Fruit fly (Drosophila melanogaster) whole organism, embryonic: ENCODE data around the gene IntS9.

Experiments
- Aef1 ChIP-seq: fragments of 200-800 bp; sonication (Bioruptor generic); IDR thresholded peaks from 3 replicates; pipeline ENCODE4 v1.3.6; 2022; ENCODE audit warnings: missing biosample characterization, missing genetic modification characterization
- Atf3 ChIP-seq: fragments of 200-800 bp; sonication (Bioruptor generic); optimal IDR thresholded peaks from 3 replicates; lab custom pipeline; 2016; ENCODE audit warnings: missing biosample characterization, missing genetic modification characterization
- CG11247 ChIP-seq: fragments of 200-800 bp; sonication (Bioruptor generic); IDR thresholded peaks from 2 replicates; pipeline ENCODE4 v1.3.6; 2022; ENCODE audit warnings: missing biosample characterization, missing genetic modification characterization
- CG14667 ChIP-seq: fragments of 200-800 bp; sonication (Bioruptor generic); IDR thresholded peaks from 2 replicates; pipeline ENCODE4 v1.3.6; 2022; ENCODE audit warnings: missing biosample characterization, missing genetic modification characterization
- CG15073 ChIP-seq: fragments of 200-800 bp; sonication (Bioruptor generic); optimal IDR thresholded peaks from 2 replicates; lab custom pipeline; 2016; ENCODE audit warnings: missing biosample characterization, missing genetic modification characterization
- CG15696 ChIP-seq: fragments of 200-800 bp; sonication (Bioruptor generic); optimal IDR thresholded peaks from 2 replicates; lab custom pipeline; 2019; ENCODE audit warnings: missing biosample characterization, mild to moderate bottlenecking, missing genetic modification characterization, moderate library complexity
- CG17328 ChIP-seq: fragments of 200-800 bp; sonication (Bioruptor generic); IDR thresholded peaks from 2 replicates; pipeline ENCODE4 v1.3.6; 2022; ENCODE audit warnings: missing biosample characterization, missing genetic modification characterization
- CG17612 ChIP-seq: fragments of 200-800 bp; sonication (Bioruptor generic); IDR thresholded peaks from 2 replicates; pipeline ENCODE4 v1.3.6; 2022; ENCODE audit warnings: missing biosample characterization, missing genetic modification characterization
- CG18619 ChIP-seq: fragments of 200-800 bp; sonication (Bioruptor generic); optimal IDR thresholded peaks from 3 replicates; lab custom pipeline; 2017; ENCODE audit warnings: missing biosample characterization, mild to moderate bottlenecking, missing genetic modification characterization
- CG2120 ChIP-seq: fragments of 200-800 bp; sonication (Bioruptor generic); optimal IDR thresholded peaks from 3 replicates; lab custom pipeline; 2016; ENCODE audit warnings: missing biosample characterization, missing genetic modification characterization
- CG2129 ChIP-seq: fragments of 200-800 bp; sonication (Bioruptor generic); IDR thresholded peaks from 2 replicates; pipeline ENCODE4 v1.3.6; 2022; ENCODE audit warnings: missing biosample characterization, missing genetic modification characterization; ENCODE audit not compliant: partially characterized antibody
- CG32772 ChIP-seq: fragments of 200-800 bp; sonication (Bioruptor generic); IDR thresholded peaks from 2 replicates; pipeline ENCODE4 v1.3.6; 2022; ENCODE audit warnings: missing biosample characterization, missing genetic modification characterization
- CG3281 ChIP-seq: fragments of 200-800 bp; sonication (Bioruptor generic); optimal IDR thresholded peaks from 3 replicates; lab custom pipeline; 2017; ENCODE audit warnings: missing biosample characterization, mild to moderate bottlenecking, missing genetic modification characterization
- CG3407 ChIP-seq: fragments of 200-800 bp; sonication (Bioruptor generic); optimal IDR thresholded peaks from 2 replicates; lab custom pipeline; 2018; ENCODE audit warnings: missing biosample characterization, mild to moderate bottlenecking, missing genetic modification characterization
- CG4424 ChIP-seq: fragments of 200-800 bp; sonication (Bioruptor generic); optimal IDR thresholded peaks from 3 replicates; lab custom pipeline; 2016; ENCODE audit warnings: missing biosample characterization, missing genetic modification characterization
- CG4820 ChIP-seq: fragments of 200-800 bp; sonication (Bioruptor generic); optimal IDR thresholded peaks from 3 replicates; lab custom pipeline; 2016; ENCODE audit warnings: missing biosample characterization, missing genetic modification characterization
- CG7357 ChIP-seq: fragments of 200-800 bp; sonication (Bioruptor generic); IDR thresholded peaks from 3 replicates; pipeline ENCODE4 v1.3.6; 2022; ENCODE audit warnings: missing biosample characterization, missing genetic modification characterization
- CG9437 ChIP-seq: fragments of 200-800 bp; sonication (Bioruptor generic); optimal IDR thresholded peaks from 2 replicates; lab custom pipeline; 2018; ENCODE audit warnings: missing biosample characterization, mild to moderate bottlenecking, missing genetic modification characterization
- CrebB ChIP-seq: fragments of 200-800 bp; sonication (Bioruptor generic); optimal IDR thresholded peaks from 3 replicates; lab custom pipeline; 2018; ENCODE audit warnings: missing biosample characterization, mild to moderate bottlenecking, missing genetic modification characterization
- Dip3 ChIP-seq: fragments of 200-800 bp; sonication (Bioruptor generic); optimal IDR thresholded peaks from 3 replicates; lab custom pipeline; 2016; ENCODE audit warnings: missing biosample characterization, missing genetic modification characterization
- Eip74EF ChIP-seq, 2 experiments: fragments of 200-800 bp in 1 of 2; fragments of >200 bp in 1 of 2; sonication (Bioruptor generic) in 1 of 2; optimal IDR thresholded peaks; 2 replicates each; lab custom pipeline; 2017 to 2019; ENCODE audit warnings: missing biosample characterization in 2 of 2, missing genetic modification characterization in 2 of 2, mild to moderate bottlenecking in 1 of 2, moderate library complexity in 1 of 2
- Ets65A ChIP-seq: fragments of 200-800 bp; sonication (Bioruptor generic); peaks from one replicate; lab custom pipeline; 2016; ENCODE audit warnings: missing biosample characterization, missing genetic modification characterization
- Fer2 ChIP-seq: fragments of 200-800 bp; sonication (Bioruptor generic); optimal IDR thresholded peaks from 2 replicates; lab custom pipeline; 2018; ENCODE audit warnings: missing biosample characterization, mild to moderate bottlenecking, missing genetic modification characterization, moderate library complexity
- HHEX ChIP-seq: fragments of 200-800 bp; sonication (Bioruptor generic); optimal IDR thresholded peaks from 3 replicates; lab custom pipeline; 2017; ENCODE audit warnings: missing biosample characterization, mild to moderate bottlenecking, missing genetic modification characterization, missing genetic modification reagents
- Neu2 ChIP-seq: fragments of 200-800 bp; sonication (Bioruptor generic); optimal IDR thresholded peaks from 3 replicates; lab custom pipeline; 2016; ENCODE audit warnings: missing biosample characterization, missing genetic modification characterization, borderline replicate concordance
- PHDP ChIP-seq: fragments of 200-800 bp; sonication (Bioruptor generic); optimal IDR thresholded peaks from 3 replicates; lab custom pipeline; 2018; ENCODE audit warnings: missing biosample characterization, mild to moderate bottlenecking, missing genetic modification characterization, moderate library complexity
- Spps ChIP-seq: fragments of 200-800 bp; sonication (Bioruptor generic); optimal IDR thresholded peaks from 2 replicates; lab custom pipeline; 2018; ENCODE audit warnings: missing biosample characterization, mild to moderate bottlenecking, missing genetic modification characterization
- Xbp1 ChIP-seq: fragments of 200-800 bp; sonication (Bioruptor generic); optimal IDR thresholded peaks from 3 replicates; lab custom pipeline; 2016; ENCODE audit warnings: missing biosample characterization, mild to moderate bottlenecking, missing genetic modification characterization
- aop ChIP-seq: fragments of 200-800 bp; sonication (Bioruptor generic); IDR thresholded peaks from 2 replicates; pipeline ENCODE4 v1.3.6; 2022; ENCODE audit warnings: missing biosample characterization, missing genetic modification characterization
- ara ChIP-seq: fragments of 200-800 bp; sonication (Bioruptor generic); IDR thresholded peaks from 2 replicates; pipeline ENCODE4 v1.3.6; 2022; ENCODE audit warnings: missing biosample characterization, missing genetic modification characterization
- bcd ChIP-seq: fragments of 200-800 bp; sonication (Bioruptor generic); optimal IDR thresholded peaks from 2 replicates; lab custom pipeline; 2017; ENCODE audit warnings: missing biosample characterization, mild to moderate bottlenecking, missing genetic modification characterization
- bsh ChIP-seq, 2 experiments: fragments of 200-800 bp; sonication (Bioruptor generic); optimal IDR thresholded peaks; 2 replicates each; lab custom pipeline; 2017 to 2018; ENCODE audit warnings: mild to moderate bottlenecking in 2 of 2, missing biosample characterization in 2 of 2, missing genetic modification characterization in 2 of 2, moderate library complexity in 1 of 2
- chn ChIP-seq: fragments of 200-800 bp; sonication (Bioruptor generic); optimal IDR thresholded peaks from 2 replicates; lab custom pipeline; 2016; ENCODE audit warnings: missing biosample characterization, missing genetic modification characterization
- dpn ChIP-seq, 2 experiments: fragments of 200-800 bp; sonication (Bioruptor generic); optimal IDR thresholded peaks; 3 replicates each; lab custom pipeline; 2016; ENCODE audit warnings: missing biosample characterization in 2 of 2, missing genetic modification characterization in 2 of 2
- emc ChIP-seq: fragments of 200-800 bp; sonication (Bioruptor generic); optimal IDR thresholded peaks from 2 replicates; lab custom pipeline; 2016; ENCODE audit warnings: missing biosample characterization, missing genetic modification characterization
- ewg ChIP-seq: fragments of 200-800 bp; sonication (Bioruptor generic); optimal IDR thresholded peaks from 3 replicates; lab custom pipeline; 2017; ENCODE audit warnings: mild to moderate bottlenecking, missing biosample characterization, missing genetic modification reagents, missing genetic modification characterization
- eyg ChIP-seq: fragments of 200-800 bp; sonication (Bioruptor generic); optimal IDR thresholded peaks from 3 replicates; lab custom pipeline; 2016; ENCODE audit warnings: missing biosample characterization, missing genetic modification characterization
- gcm ChIP-seq: fragments of 200-800 bp; sonication (Bioruptor generic); optimal IDR thresholded peaks from 2 replicates; lab custom pipeline; 2019; ENCODE audit warnings: missing biosample characterization, mild to moderate bottlenecking, missing genetic modification characterization, moderate library complexity
- grn ChIP-seq: fragments of 200-800 bp; sonication (Bioruptor generic); optimal IDR thresholded peaks from 3 replicates; lab custom pipeline; 2017; ENCODE audit warnings: missing biosample characterization, missing genetic modification characterization
- hb ChIP-seq: fragments of 200-800 bp; sonication (Bioruptor generic); IDR thresholded peaks from 3 replicates; pipeline ENCODE4 v1.3.6; 2022; ENCODE audit warnings: missing biosample characterization, missing genetic modification characterization; ENCODE audit not compliant: partially characterized antibody
- knrl ChIP-seq: fragments of 200-800 bp; sonication (Bioruptor generic); IDR thresholded peaks from 3 replicates; pipeline ENCODE4 v1.3.6; 2022; ENCODE audit warnings: missing biosample characterization, missing genetic modification characterization; ENCODE audit not compliant: partially characterized antibody
- lov ChIP-seq, 2 experiments: fragments of 200-800 bp in 1 of 2; fragments of >200 bp in 1 of 2; sonication (Bioruptor generic) in 1 of 2; IDR thresholded peaks in 1 of 2; optimal IDR thresholded peaks in 1 of 2; 2 replicates in 1 of 2; 3 replicates in 1 of 2; pipeline versions ENCODE4 v1.3.6 to Lab custom; 2017 to 2022; ENCODE audit warnings: missing biosample characterization in 1 of 2, missing genetic modification characterization in 1 of 2
- repo ChIP-seq: fragments of 200-800 bp; sonication (Bioruptor generic); optimal IDR thresholded peaks from 2 replicates; lab custom pipeline; 2016; ENCODE audit warnings: missing biosample characterization, missing genetic modification characterization
- run ChIP-seq: fragments of 200-800 bp; sonication (Bioruptor generic); optimal IDR thresholded peaks from 3 replicates; lab custom pipeline; 2018; ENCODE audit warnings: missing biosample characterization, mild to moderate bottlenecking, missing genetic modification characterization
- schlank ChIP-seq: fragments of 200-800 bp; sonication (Bioruptor generic); optimal IDR thresholded peaks from 2 replicates; lab custom pipeline; 2018; ENCODE audit warnings: missing biosample characterization, mild to moderate bottlenecking, missing genetic modification characterization
- sd ChIP-seq: fragments of 200-800 bp; sonication (Bioruptor generic); optimal IDR thresholded peaks from 3 replicates; lab custom pipeline; 2018; ENCODE audit warnings: missing biosample characterization, mild to moderate bottlenecking, missing genetic modification characterization, moderate library complexity
- stc ChIP-seq: fragments of 200-800 bp; sonication (Bioruptor generic); IDR thresholded peaks from 2 replicates; pipeline ENCODE4 v1.3.6; 2022; ENCODE audit warnings: missing biosample characterization, missing genetic modification characterization
- sug ChIP-seq: fragments of 200-800 bp; optimal IDR thresholded peaks from 2 replicates; lab custom pipeline; 2019; ENCODE audit warnings: missing biosample characterization, mild to moderate bottlenecking, missing genetic modification characterization, moderate library complexity
- zfh1 ChIP-seq: fragments of 200-800 bp; sonication (Bioruptor generic); IDR thresholded peaks from 3 replicates; pipeline ENCODE4 v1.3.6; 2022; ENCODE audit warnings: missing biosample characterization, missing genetic modification characterization

Gene IntS9

DNA sequence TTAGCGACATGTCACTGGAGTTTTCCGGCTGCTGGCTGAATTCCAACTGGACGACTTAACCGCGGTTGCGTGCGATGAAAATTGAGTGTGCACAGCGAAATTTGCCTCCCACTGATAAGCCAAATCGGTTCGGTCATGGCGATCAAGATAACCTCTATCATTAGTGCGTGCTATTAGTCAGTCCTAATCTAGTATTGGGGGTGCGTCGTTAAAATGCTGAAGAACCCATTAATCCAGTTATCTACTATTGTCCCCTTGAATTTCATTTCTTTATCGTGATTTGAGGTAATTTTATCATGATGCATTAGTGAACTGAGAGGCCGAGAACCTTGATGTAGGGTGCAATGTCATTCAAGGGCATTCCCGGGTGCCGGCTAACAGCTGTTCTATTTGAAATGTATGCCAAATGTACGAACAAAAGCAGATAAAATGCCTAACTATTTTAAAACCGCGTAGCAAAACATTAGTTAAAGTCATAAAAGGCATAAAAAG lies 23.1 kb upstream of the IntS9 start, which contains the start of gene Pgm1 (continued):
- TF ChIP-seq gcm (peak; percentile 74), CG7357 (GFP tag; lab: Robert Waterston, UW) (0 out of 3 replicates have a peak, but pooled peaks have one; percentile 33), CG11247 (GFP tag; lab: Robert Waterston, UW) (peak; percentile 47), HHEX (peak; percentile 84), run (peak; percentile 78), stc (GFP tag; lab: Robert Waterston, UW) (peak; percentile 72), CG15696 (tag; lab: Kevin White, UChicago) (peak; percentile 41), bcd (no peak), bsh (GFP tag; optimal IDR thresholded peaks at IDR 0.05; lab: Kevin White, UChicago) (peak in 1 of 2 experiments; percentile 81), eyg (GFP tag; lab: Kevin White, UChicago) (peak; percentile 71), Fer2 (tag; lab: Kevin White, UChicago) (peak; percentile 64), Atf3 (GFP tag; lab: Kevin White, UChicago) (peak; percentile 74), grn (peak; percentile 96), sd (tag; lab: Kevin White, UChicago) (no peak), hb (GFP tag; lab: Robert Waterston, UW) (no peak), Dip3 (peak; percentile 84), CG15073 (no peak), Neu2 (GFP tag; lab: Kevin White, UChicago) (peak; percentile 73), PHDP (tag; lab: Kevin White, UChicago) (peak; percentile 86), CG2120 (peak; percentile 93), ara (GFP tag; lab: Robert Waterston, UW) (peak; percentile 76), sug (tag; lab: Kevin White, UChicago) (peak; percentile 90), CG4820 (GFP tag; lab: Kevin White, UChicago) (peak; percentile 74), CG3407 (peak; percentile 64), lov (optimal IDR thresholded peaks at IDR 0.05; lab: Kevin White, UChicago) (no peak), lov (GFP tag; IDR thresholded peaks at IDR 0.05; lab: Robert Waterston, UW) (0 out of 3 replicates have a peak, but pooled peaks have one; percentile 38), emc (GFP tag; lab: Kevin White, UChicago) (peak; percentile 61), Ets65A (GFP tag; lab: Kevin White, UChicago) (peak; percentile 98), CG4424 (peak; percentile 82), knrl (GFP tag; lab: Robert Waterston, UW) (no peak), ewg (GFP tag; lab: Kevin White, UChicago) (peak; percentile 44), CG2129 (GFP tag; lab: Robert Waterston, UW) (no peak), dpn (GFP tag; optimal IDR thresholded peaks at IDR 0.05; lab: Kevin White, UChicago) (peak; percentile 89 to 90), zfh1 (GFP tag; lab: Robert Waterston, UW) (peak; percentile 77), CG18619 (GFP tag; lab: Kevin White, UChicago) (peak; percentile 81), CrebB (tag; lab: Kevin White, UChicago) (peak; percentile 89), Spps (peak; percentile 70), CG9437 (GFP tag; lab: Kevin White, UChicago) (peak; percentile 41), Eip74EF (GFP tag; optimal IDR thresholded peaks at IDR 0.05; lab: Kevin White, UChicago) (peak in 1 of 2 experiments; percentile 82), aop (GFP tag; lab: Robert Waterston, UW) (no peak), CG14667 (peak; percentile 69; the same call in 1 of the 2 replicates), chn (peak; percentile 89), Aef1 (GFP tag; lab: Robert Waterston, UW) (peak; percentile 70), schlank (tag; lab: Kevin White, UChicago) (peak; percentile 81), Xbp1 (GFP tag; lab: Kevin White, UChicago) (peak; percentile 86), CG17328 (GFP tag; lab: Robert Waterston, UW) (peak; percentile 76), repo (GFP tag; lab: Kevin White, UChicago) (peak; percentile 89), CG32772 (GFP tag; lab: Robert Waterston, UW) (peak; percentile 63), CG17612 (peak; percentile 48), CG3281 (GFP tag; lab: Kevin White, UChicago) (peak; percentile 88)
